Fruit fly (Drosophila melanogaster): Measurements from ENCODE around the gene CG33124.

Gene CG33124

dm6 chr2L:2172460-2173121 is 36.3 kb downstream of the CG33124 start:
- TF ChIP-seq ttk (optimal IDR thresholded peaks at IDR 0.05) (no peak), psq (optimal IDR thresholded peaks at IDR 0.05) (no peak), Sin3A (optimal IDR thresholded peaks at IDR 0.05) (no peak), Myc (optimal IDR thresholded peaks at IDR 0.05) (no peak), insv (optimal IDR thresholded peaks at IDR 0.05) (no peak), h (optimal IDR thresholded peaks at IDR 0.05) (no peak)

- no peak for TF ChIP-seq Sin3A (optimal IDR thresholded peaks at IDR 0.05)
- no peak for TF ChIP-seq h (optimal IDR thresholded peaks at IDR 0.05)
- TF ChIP-seq insv (optimal IDR thresholded peaks at IDR 0.05), result no peak
- TF ChIP-seq ttk (optimal IDR thresholded peaks at IDR 0.05), result no peak
- no peak for TF ChIP-seq Myc (optimal IDR thresholded peaks at IDR 0.05)
- TF ChIP-seq psq (optimal IDR thresholded peaks at IDR 0.05), result no peak
Observed at dm6 chr2L:2171366-2172078, 37.4 kb downstream of the CG33124 start.

dm6 chr2L:2168894-2169456 is 39.9 kb downstream of the CG33124 start:
- TF ChIP-seq ttk (optimal IDR thresholded peaks at IDR 0.05) (no peak), Myc (optimal IDR thresholded peaks at IDR 0.05) (no peak), psq (optimal IDR thresholded peaks at IDR 0.05) (no peak), Sin3A (optimal IDR thresholded peaks at IDR 0.05) (no peak), insv (optimal IDR thresholded peaks at IDR 0.05) (no peak), h (optimal IDR thresholded peaks at IDR 0.05) (no peak)

dm6 chr2L:2168184-2168893 is 40.6 kb downstream of the CG33124 start:
- TF ChIP-seq Sin3A (optimal IDR thresholded peaks at IDR 0.05) (no peak), psq (optimal IDR thresholded peaks at IDR 0.05) (no peak), h (optimal IDR thresholded peaks at IDR 0.05) (no peak), insv (optimal IDR thresholded peaks at IDR 0.05) (no peak), ttk (optimal IDR thresholded peaks at IDR 0.05) (no peak), Myc (optimal IDR thresholded peaks at IDR 0.05) (no peak)

- TF ChIP-seq psq (optimal IDR thresholded peaks at IDR 0.05) (no peak), h (optimal IDR thresholded peaks at IDR 0.05) (no peak), ttk (optimal IDR thresholded peaks at IDR 0.05) (no peak), Sin3A (optimal IDR thresholded peaks at IDR 0.05) (no peak), insv (optimal IDR thresholded peaks at IDR 0.05) (no peak), Myc (optimal IDR thresholded peaks at IDR 0.05) (no peak)
Observed at dm6 chr2L:2166958-2167707, 41.8 kb downstream of the CG33124 start.

DNA sequence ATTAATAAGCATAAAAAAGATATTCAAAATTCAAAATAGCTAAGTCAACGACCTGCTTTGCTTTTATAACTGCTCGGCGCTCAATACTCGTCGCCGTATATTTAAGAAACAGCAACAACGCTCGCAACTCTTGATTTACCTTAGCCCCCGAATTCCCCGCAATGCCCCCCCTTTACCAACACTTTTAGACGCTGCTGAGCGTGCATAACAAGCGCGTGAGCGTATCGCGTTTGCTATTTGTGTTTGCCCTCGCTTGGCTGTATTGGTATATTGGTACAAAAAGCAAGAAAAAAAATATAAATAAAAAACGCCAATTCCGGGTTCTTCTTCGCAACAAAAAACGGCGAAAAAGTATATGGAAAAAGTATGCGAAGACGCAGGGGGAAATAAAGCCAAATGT is 43.0 kb downstream of the CG33124 start:
- TF ChIP-seq h (optimal IDR thresholded peaks at IDR 0.05), result no peak
- no peak for TF ChIP-seq insv (optimal IDR thresholded peaks at IDR 0.05)
- TF ChIP-seq Sin3A (optimal IDR thresholded peaks at IDR 0.05), result no peak
- no peak for TF ChIP-seq Myc (optimal IDR thresholded peaks at IDR 0.05)
- no peak for TF ChIP-seq ttk (optimal IDR thresholded peaks at IDR 0.05)

dm6 chr2L:2165238-2165577 is 43.7 kb downstream of the CG33124 start:
- TF ChIP-seq Sin3A (optimal IDR thresholded peaks at IDR 0.05) (no peak), Myc (optimal IDR thresholded peaks at IDR 0.05) (no peak), psq (optimal IDR thresholded peaks at IDR 0.05) (no peak), h (optimal IDR thresholded peaks at IDR 0.05) (no peak), ttk (optimal IDR thresholded peaks at IDR 0.05) (no peak)

dm6 chr2L:2164520-2165237 is 44.2 kb downstream of the CG33124 start:
- no peak for TF ChIP-seq h (optimal IDR thresholded peaks at IDR 0.05)

DNA sequence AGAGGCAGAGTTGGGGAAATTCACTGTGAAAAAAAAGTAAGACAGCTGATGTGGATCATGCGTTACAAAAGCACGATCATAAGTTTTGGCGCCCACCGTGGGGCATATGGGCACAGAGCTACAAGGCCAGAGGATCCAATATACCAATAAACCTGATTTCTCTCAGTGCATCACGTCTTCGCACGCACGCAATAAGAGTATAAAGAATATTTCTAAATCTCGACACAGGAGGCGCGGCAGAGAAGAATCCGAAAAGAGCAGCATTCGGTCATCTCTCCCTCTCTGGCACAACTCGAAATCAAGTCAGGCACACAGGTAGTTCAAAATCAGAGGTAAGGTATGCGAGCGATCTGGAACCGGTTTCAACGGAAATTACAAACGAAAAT is 45.3 kb downstream of the CG33124 start:
- TF ChIP-seq ttk (optimal IDR thresholded peaks at IDR 0.05) (no peak), psq (optimal IDR thresholded peaks at IDR 0.05) (no peak), insv (optimal IDR thresholded peaks at IDR 0.05) (no peak), Sin3A (optimal IDR thresholded peaks at IDR 0.05) (no peak)

DNA sequence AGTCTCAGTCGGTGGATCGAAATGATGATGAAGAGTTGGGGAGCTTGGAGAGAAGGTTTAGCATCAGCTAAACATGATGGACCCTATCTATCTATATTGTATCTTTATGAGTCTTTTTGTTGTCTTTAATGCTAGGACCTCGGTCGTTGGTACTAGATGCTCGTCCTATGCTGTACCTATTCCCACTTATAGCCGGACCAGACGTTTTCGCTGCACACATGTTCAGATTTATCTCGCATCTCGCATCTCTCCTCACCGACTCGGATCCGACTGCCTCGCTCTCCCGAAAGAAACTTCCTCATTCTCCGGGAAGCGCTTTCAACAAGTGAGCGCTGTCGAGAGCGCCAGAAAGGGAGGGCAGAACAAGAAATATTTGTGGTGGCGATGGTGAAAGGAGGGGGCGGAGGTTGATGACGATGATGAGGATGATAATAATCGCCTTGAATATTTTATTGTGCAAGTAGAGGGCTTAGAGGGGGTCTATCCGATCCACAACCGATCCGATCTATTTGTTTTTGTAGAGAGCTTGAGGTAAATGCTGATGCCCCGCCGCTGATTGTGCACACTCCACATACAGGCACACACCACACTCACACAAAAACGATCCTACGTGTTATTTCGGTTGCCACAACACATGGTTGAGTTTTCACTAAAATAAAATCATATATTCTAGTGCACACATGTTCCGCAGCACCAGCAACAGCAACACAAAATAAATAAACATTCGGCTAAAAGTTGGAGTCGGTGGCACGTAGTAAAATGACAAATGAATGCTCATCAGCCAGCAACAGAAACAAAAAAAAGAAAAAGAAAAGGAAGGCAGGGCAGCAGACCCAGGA is 46.0 kb downstream of the CG33124 start:
- no peak for TF ChIP-seq Myc (optimal IDR thresholded peaks at IDR 0.05)
- no peak for TF ChIP-seq ttk (optimal IDR thresholded peaks at IDR 0.05)
- TF ChIP-seq h (optimal IDR thresholded peaks at IDR 0.05), result no peak
- TF ChIP-seq insv (optimal IDR thresholded peaks at IDR 0.05), result no peak
- no peak for TF ChIP-seq psq (optimal IDR thresholded peaks at IDR 0.05)
- no peak for TF ChIP-seq Sin3A (optimal IDR thresholded peaks at IDR 0.05)

- no peak for TF ChIP-seq Sin3A (optimal IDR thresholded peaks at IDR 0.05)
- no peak for TF ChIP-seq ttk (optimal IDR thresholded peaks at IDR 0.05)
Observed at dm6 chr2L:2162281-2162680, 46.6 kb downstream of the CG33124 start.
